Worm (Caenorhabditis elegans) whole organism, midembryonic: ENCODE data around the gene Y52E8A.1.

Experiments
- T22C8.4 ChIP-seq: fragments of 200-800 bp; sonication (Bioruptor generic); IDR thresholded peaks from 2 replicates; pipeline ENCODE4 v1.3.6; 2022; ENCODE audit warnings: missing genetic modification characterization, missing compliant biosample characterization
- med-1 ChIP-seq: sonication (generic microtip); optimal IDR thresholded peaks from 2 replicates; lab custom pipeline; 2017; ENCODE audit warnings: missing genetic modification characterization, mild to moderate bottlenecking, missing compliant biosample characterization, antibody characterized with exemption, missing genetic modification reagents; ENCODE audit not compliant: insufficient read depth
- ztf-23 ChIP-seq: fragments of 200-800 bp; sonication (Bioruptor generic); IDR thresholded peaks from 2 replicates; pipeline ENCODE4 v1.3.6; 2022; ENCODE audit warnings: missing genetic modification reagents, missing genetic modification characterization, missing compliant biosample characterization

DNA sequence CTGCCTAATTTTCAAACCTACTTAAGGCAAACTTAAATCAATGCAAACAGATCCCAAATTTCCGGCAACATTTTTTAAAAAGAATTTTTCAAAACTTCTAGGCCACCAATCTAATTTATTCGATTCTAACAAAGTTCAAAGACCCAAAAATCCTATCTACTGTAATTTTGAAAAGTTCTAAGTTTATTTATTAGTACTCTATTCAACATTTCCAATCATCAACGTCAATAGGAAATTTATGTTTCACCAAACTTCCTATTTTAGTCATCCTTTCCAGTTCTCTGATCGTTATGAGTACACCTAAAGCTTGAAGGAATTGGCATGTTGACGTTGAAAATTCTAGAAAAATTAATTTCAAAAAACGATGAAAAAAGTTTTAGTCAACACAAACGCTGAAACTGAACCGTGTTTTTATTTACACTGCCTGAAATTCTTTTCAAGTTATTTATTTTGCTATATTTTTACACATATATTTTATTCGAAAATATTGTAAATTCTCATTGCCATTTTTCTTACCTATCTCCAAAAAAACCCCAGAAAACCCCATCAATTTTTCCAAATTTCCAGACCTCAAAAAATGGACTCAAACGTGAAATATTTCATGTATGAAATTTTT lies 46.1 kb upstream of the Y52E8A.1 start, which contains the start of gene npr-42:
- TF ChIP-seq ztf-23, result no peak
- TF ChIP-seq med-1, result no peak
- no peak for TF ChIP-seq T22C8.4 (GFP tag; lab: Robert Waterston, UW)
